Fruit fly (Drosophila melanogaster) whole organism, embryonic: ENCODE measurements around the gene yps.

ENCODE experiments used
- Awh ChIP-seq: fragments of 200-800 bp; sonication (Bioruptor generic); IDR thresholded peaks from 2 replicates; pipeline ENCODE4, ENCODE4 v1.3.6; 2022; ENCODE audit warnings: missing biosample characterization, missing genetic modification characterization
- Blimp-1 ChIP-seq: fragments of 200-800 bp; sonication (Bioruptor generic); optimal IDR thresholded peaks from 3 replicates; lab custom pipeline; 2018; ENCODE audit warnings: missing biosample characterization, missing genetic modification characterization, mild to moderate bottlenecking, moderate library complexity, missing genetic modification reagents
- CG12071 ChIP-seq: fragments of 200-800 bp; sonication (Bioruptor generic); optimal IDR thresholded peaks from 3 replicates; lab custom pipeline; 2018; ENCODE audit warnings: missing biosample characterization, mild to moderate bottlenecking, missing genetic modification characterization
- CG1233 ChIP-seq: fragments of 200-800 bp; sonication (Bioruptor generic); optimal IDR thresholded peaks from 4 replicates; lab custom pipeline; 2018; ENCODE audit warnings: missing biosample characterization, mild to moderate bottlenecking, missing genetic modification characterization
- CG13894 ChIP-seq: fragments of 200-800 bp; sonication (Bioruptor generic); optimal IDR thresholded peaks from 3 replicates; lab custom pipeline; 2018; ENCODE audit warnings: missing biosample characterization, mild to moderate bottlenecking, missing genetic modification characterization, moderate library complexity
- CG14667 ChIP-seq: fragments of 200-800 bp; sonication (Bioruptor generic); IDR thresholded peaks from 2 replicates; pipeline ENCODE4 v1.3.6; 2022; ENCODE audit warnings: missing biosample characterization, missing genetic modification characterization
- CG15073 ChIP-seq: fragments of 200-800 bp; sonication (Bioruptor generic); optimal IDR thresholded peaks from 2 replicates; lab custom pipeline; 2016; ENCODE audit warnings: missing biosample characterization, missing genetic modification characterization
- CG1529 ChIP-seq: fragments of 200-800 bp; sonication (Bioruptor generic); optimal IDR thresholded peaks from 3 replicates; lab custom pipeline; 2018; ENCODE audit warnings: missing biosample characterization, missing genetic modification characterization
- CG16813 ChIP-seq: fragments of 200-800 bp; sonication (Bioruptor generic); IDR thresholded peaks from 3 replicates; pipeline ENCODE4 v1.3.6; 2022; ENCODE audit warnings: missing biosample characterization, missing genetic modification characterization; ENCODE audit not compliant: partially characterized antibody
- CG30403 ChIP-seq: fragments of 200-800 bp; sonication (Bioruptor generic); optimal IDR thresholded peaks from 3 replicates; lab custom pipeline; 2016; ENCODE audit warnings: missing biosample characterization, missing genetic modification characterization
- CG34422 ChIP-seq: fragments of 200-800 bp; sonication (Bioruptor generic); IDR thresholded peaks from 3 replicates; pipeline ENCODE4 v1.3.6; 2022; ENCODE audit warnings: missing biosample characterization, missing genetic modification characterization
- CG42726 ChIP-seq: fragments of 200-800 bp; sonication (Bioruptor generic); IDR thresholded peaks from 2 replicates; pipeline ENCODE4 v1.3.6; 2022; ENCODE audit warnings: missing biosample characterization, missing genetic modification characterization; ENCODE audit not compliant: partially characterized antibody
- CG4707 ChIP-seq: fragments of 200-800 bp; sonication (Bioruptor generic); optimal IDR thresholded peaks from 2 replicates; lab custom pipeline; 2018; ENCODE audit warnings: missing biosample characterization, mild to moderate bottlenecking, missing genetic modification characterization, moderate library complexity
- CG9727 ChIP-seq: fragments of 200-800 bp; sonication (Bioruptor generic); optimal IDR thresholded peaks from 3 replicates; lab custom pipeline; 2017; ENCODE audit warnings: missing biosample characterization, mild to moderate bottlenecking, missing genetic modification characterization
- CTCF ChIP-seq: fragments of 200-800 bp; sonication (Bioruptor generic); optimal IDR thresholded peaks from 2 replicates; lab custom pipeline; 2017; ENCODE audit warnings: missing biosample characterization, mild to moderate bottlenecking, missing genetic modification characterization, moderate library complexity
- D ChIP-seq, 2 experiments: fragments of 200-800 bp in 1 of 2; fragments of >200 bp in 1 of 2; sonication (Bioruptor generic) in 1 of 2; optimal IDR thresholded peaks; 2 replicates in 1 of 2; 3 replicates in 1 of 2; lab custom pipeline; 2017; ENCODE audit warnings: mild to moderate bottlenecking in 1 of 2, missing biosample characterization in 1 of 2, missing genetic modification characterization in 1 of 2, missing genetic modification reagents in 1 of 2
- Dfd ChIP-seq, 2 experiments: fragments of >200 bp; optimal IDR thresholded peaks; 2 replicates each; lab custom pipeline; 2017; ENCODE audit warnings: missing biosample characterization in 2 of 2, missing genetic modification characterization in 2 of 2
- Fer3 ChIP-seq: fragments of 200-800 bp; sonication (Bioruptor generic); optimal IDR thresholded peaks from 2 replicates; lab custom pipeline; 2018; ENCODE audit warnings: missing biosample characterization, mild to moderate bottlenecking, missing genetic modification characterization, moderate library complexity
- HHEX ChIP-seq: fragments of 200-800 bp; sonication (Bioruptor generic); optimal IDR thresholded peaks from 3 replicates; lab custom pipeline; 2017; ENCODE audit warnings: missing biosample characterization, mild to moderate bottlenecking, missing genetic modification characterization, missing genetic modification reagents
- HLH54F ChIP-seq: fragments of 200-800 bp; sonication (Bioruptor generic); optimal IDR thresholded peaks from 3 replicates; lab custom pipeline; 2016; ENCODE audit warnings: missing biosample characterization, missing genetic modification characterization
- HmgD ChIP-seq: fragments of 200-800 bp; sonication (Bioruptor generic); optimal IDR thresholded peaks from 3 replicates; lab custom pipeline; 2016; ENCODE audit warnings: missing biosample characterization, missing genetic modification characterization
- Hsf ChIP-seq: fragments of 200-800 bp; sonication (Bioruptor generic); optimal IDR thresholded peaks from 3 replicates; lab custom pipeline; 2016; ENCODE audit warnings: missing biosample characterization, missing genetic modification characterization
- Mes4 ChIP-seq: fragments of 200-800 bp; sonication (Bioruptor generic); optimal IDR thresholded peaks from 2 replicates; lab custom pipeline; 2016; ENCODE audit warnings: missing biosample characterization, missing genetic modification characterization
- NC2α ChIP-seq: fragments of 200-800 bp; sonication (Bioruptor generic); optimal IDR thresholded peaks from 2 replicates; lab custom pipeline; 2016; ENCODE audit warnings: missing biosample characterization, missing genetic modification characterization
- Nf-YA ChIP-seq: fragments of 200-800 bp; sonication (Bioruptor generic); IDR thresholded peaks from 2 replicates; pipeline ENCODE4 v1.3.6; 2022; ENCODE audit warnings: missing biosample characterization, missing genetic modification characterization
- Nf-YB ChIP-seq: fragments of 200-800 bp; sonication (Bioruptor generic); optimal IDR thresholded peaks from 3 replicates; lab custom pipeline; 2019; ENCODE audit warnings: missing biosample characterization, mild to moderate bottlenecking, missing genetic modification characterization, moderate library complexity
- Nf-YC ChIP-seq: fragments of 200-800 bp; optimal IDR thresholded peaks from 3 replicates; lab custom pipeline; 2019; ENCODE audit warnings: missing biosample characterization, mild to moderate bottlenecking, missing genetic modification characterization, moderate library complexity
- Optix ChIP-seq: fragments of 200-800 bp; sonication (Bioruptor generic); IDR thresholded peaks from 3 replicates; pipeline ENCODE4 v1.3.6; 2022; ENCODE audit warnings: missing biosample characterization, missing genetic modification characterization
- Xbp1 ChIP-seq: fragments of 200-800 bp; sonication (Bioruptor generic); optimal IDR thresholded peaks from 3 replicates; lab custom pipeline; 2016; ENCODE audit warnings: missing biosample characterization, mild to moderate bottlenecking, missing genetic modification characterization
- abd-A ChIP-seq: fragments of 200-800 bp; sonication (Bioruptor generic); optimal IDR thresholded peaks from 3 replicates; lab custom pipeline; 2019; ENCODE audit warnings: missing biosample characterization, mild to moderate bottlenecking, missing genetic modification characterization, moderate library complexity
- ato ChIP-seq: fragments of 200-800 bp; sonication (Bioruptor generic); IDR thresholded peaks from 2 replicates; pipeline ENCODE4 v1.3.6; 2022; ENCODE audit warnings: missing biosample characterization, missing genetic modification characterization; ENCODE audit not compliant: partially characterized antibody
- az2 ChIP-seq: fragments of 200-800 bp; sonication (Bioruptor generic); optimal IDR thresholded peaks from 3 replicates; lab custom pipeline; 2016; ENCODE audit warnings: missing biosample characterization, missing genetic modification characterization
- br ChIP-seq: fragments of >200 bp; optimal IDR thresholded peaks from 2 replicates; lab custom pipeline; 2017
- btn ChIP-seq: fragments of 200-800 bp; sonication (Bioruptor generic); optimal IDR thresholded peaks from 2 replicates; lab custom pipeline; 2016; ENCODE audit warnings: missing biosample characterization, missing genetic modification characterization
- cad ChIP-seq: fragments of >200 bp; optimal IDR thresholded peaks from 2 replicates; lab custom pipeline; 2017; ENCODE audit warnings: missing biosample characterization, missing genetic modification characterization
- ems ChIP-seq: fragments of 200-800 bp; sonication (Bioruptor generic); optimal IDR thresholded peaks from 3 replicates; lab custom pipeline; 2016; ENCODE audit warnings: missing biosample characterization, missing genetic modification characterization
- ham ChIP-seq: fragments of 200-800 bp; sonication (Bioruptor generic); IDR thresholded peaks from 2 replicates; pipeline ENCODE4 v1.3.6; 2022; ENCODE audit warnings: missing biosample characterization, missing genetic modification characterization
- jing ChIP-seq: fragments of 200-800 bp; sonication (Bioruptor generic); optimal IDR thresholded peaks from 2 replicates; lab custom pipeline; 2018; ENCODE audit warnings: missing biosample characterization, mild to moderate bottlenecking, missing genetic modification characterization
- knrl ChIP-seq: fragments of 200-800 bp; sonication (Bioruptor generic); IDR thresholded peaks from 3 replicates; pipeline ENCODE4 v1.3.6; 2022; ENCODE audit warnings: missing biosample characterization, missing genetic modification characterization; ENCODE audit not compliant: partially characterized antibody
- lmd ChIP-seq: fragments of 200-800 bp; sonication (Bioruptor generic); IDR thresholded peaks from 2 replicates; pipeline ENCODE4 v1.3.6; 2022; ENCODE audit warnings: missing biosample characterization, missing genetic modification characterization
- lola ChIP-seq, 3 experiments: fragments of >200 bp in 2 of 3; fragments of 200-800 bp in 1 of 3; sonication (Bioruptor generic) in 1 of 3; optimal IDR thresholded peaks; 2 replicates each; lab custom pipeline; 2017 to 2019; ENCODE audit warnings: missing biosample characterization in 3 of 3, missing genetic modification characterization in 3 of 3, mild to moderate bottlenecking in 1 of 3, moderate library complexity in 1 of 3
- oc ChIP-seq: fragments of 200-800 bp; sonication (Bioruptor generic); optimal IDR thresholded peaks from 2 replicates; lab custom pipeline; 2018; ENCODE audit warnings: missing biosample characterization, mild to moderate bottlenecking, missing genetic modification characterization, moderate library complexity
- odd ChIP-seq: fragments of 200-800 bp; sonication (Bioruptor generic); optimal IDR thresholded peaks from 2 replicates; lab custom pipeline; 2017; ENCODE audit warnings: missing biosample characterization, mild to moderate bottlenecking, missing genetic modification characterization
- pita ChIP-seq: fragments of 200-800 bp; sonication (Bioruptor generic); optimal IDR thresholded peaks from 2 replicates; lab custom pipeline; 2017; ENCODE audit warnings: missing biosample characterization, mild to moderate bottlenecking, missing genetic modification characterization
- pnt ChIP-seq: fragments of 200-800 bp; sonication (Bioruptor generic); optimal IDR thresholded peaks from 3 replicates; lab custom pipeline; 2016; ENCODE audit warnings: missing biosample characterization, missing genetic modification characterization
- psq ChIP-seq: fragments of 200-800 bp; sonication (Bioruptor generic); optimal IDR thresholded peaks from 2 replicates; lab custom pipeline; 2017; ENCODE audit warnings: missing biosample characterization, missing genetic modification characterization
- ranshi ChIP-seq: fragments of 200-800 bp; sonication (Bioruptor generic); IDR thresholded peaks from 2 replicates; pipeline ENCODE4 v1.3.6; 2022; ENCODE audit warnings: missing biosample characterization, missing genetic modification characterization
- salm ChIP-seq: fragments of 200-800 bp; sonication (Bioruptor generic); optimal IDR thresholded peaks from 2 replicates; lab custom pipeline; 2018; ENCODE audit warnings: missing biosample characterization, mild to moderate bottlenecking, missing genetic modification characterization
- usp ChIP-seq: fragments of >200 bp; optimal IDR thresholded peaks from 2 replicates; lab custom pipeline; 2017; ENCODE audit warnings: missing biosample characterization, missing genetic modification characterization
- vfl ChIP-seq: fragments of 200-800 bp; sonication (Bioruptor generic); optimal IDR thresholded peaks from 2 replicates; lab custom pipeline; 2016; ENCODE audit warnings: missing biosample characterization, missing genetic modification characterization

yps gene

DNA sequence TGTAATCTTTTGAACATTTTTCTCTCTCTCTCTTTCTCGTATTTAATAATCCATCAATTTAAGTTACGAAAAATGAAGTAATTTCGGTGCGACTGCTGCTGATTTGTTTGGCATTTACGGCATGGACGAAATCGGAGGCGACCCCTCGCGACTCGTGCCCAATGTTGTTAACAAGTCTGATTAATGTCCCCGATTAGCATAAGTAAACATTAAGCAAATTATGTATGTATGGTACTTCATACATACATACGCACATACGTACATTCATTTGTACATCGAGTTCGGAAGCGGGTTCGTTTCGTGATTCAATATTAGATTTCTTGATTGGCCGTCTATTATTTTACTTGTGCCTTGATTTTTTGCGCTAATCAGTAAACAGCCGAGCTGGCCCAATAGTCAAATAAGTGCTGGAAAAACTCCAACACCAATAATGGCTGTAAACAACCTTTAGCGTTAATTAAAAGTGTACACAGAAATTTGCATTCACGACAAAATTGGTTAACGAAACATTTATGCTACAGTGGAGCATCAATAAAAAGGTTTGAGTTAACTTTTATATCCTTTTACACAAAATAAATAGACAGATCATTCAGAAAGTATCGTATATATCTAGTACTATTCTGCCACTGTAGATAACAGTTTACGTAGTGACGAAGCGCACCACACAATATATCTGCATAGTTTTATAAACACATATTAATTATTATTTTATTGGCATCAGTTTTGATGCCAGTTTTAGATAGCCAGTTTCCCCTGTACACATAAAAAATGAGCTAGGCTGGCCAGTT lies 33.9 kb downstream of the yps start (continued):
- TF ChIP-seq Mes4 (GFP tag; lab: Kevin White, UChicago) (no peak), Blimp-1 (GFP tag; lab: Kevin White, UChicago) (no peak), lmd (peak; percentile 78), ems (GFP tag; lab: Kevin White, UChicago) (peak; percentile 51), jing (GFP tag; lab: Kevin White, UChicago) (peak; percentile 35), CG4707 (no peak), br (lab: Kevin White, UChicago) (no peak), D (optimal IDR thresholded peaks at IDR 0.05; lab: Kevin White, UChicago) (no peak), D (GFP tag; optimal IDR thresholded peaks at IDR 0.05; lab: Kevin White, UChicago) (no peak), Hsf (GFP tag; lab: Kevin White, UChicago) (peak; percentile 50), lola (GFP tag; optimal IDR thresholded peaks at IDR 0.05; lab: Kevin White, UChicago) (no peak), HHEX (GFP tag; lab: Kevin White, UChicago) (peak; percentile 65), ham (GFP tag; lab: Robert Waterston, UW) (no peak), CG42726 (GFP tag; lab: Robert Waterston, UW) (no peak), cad (GFP tag; lab: Kevin White, UChicago) (no peak), odd (GFP tag; lab: Kevin White, UChicago) (peak; percentile 53), CTCF (peak; percentile 22), CG13894 (tag; lab: Kevin White, UChicago) (peak; percentile 38), CG12071 (peak; percentile 32), az2 (GFP tag; lab: Kevin White, UChicago) (peak; percentile 54), CG1529 (GFP tag; lab: Kevin White, UChicago) (peak; percentile 12), Nf-YB (peak; percentile 24), Nf-YC (peak; percentile 60), CG30403 (peak; percentile 68), CG1233 (GFP tag; lab: Kevin White, UChicago) (peak; percentile 43), HmgD (GFP tag; lab: Kevin White, UChicago) (no peak), salm (no peak), CG16813 (GFP tag; lab: Robert Waterston, UW) (no peak), Optix (no peak), NC2α (GFP tag; lab: Kevin White, UChicago) (no peak), HLH54F (no peak), Fer3 (tag; lab: Kevin White, UChicago) (peak; percentile 71), Dfd (GFP tag; optimal IDR thresholded peaks at IDR 0.05; lab: Kevin White, UChicago) (no peak), oc (tag; lab: Kevin White, UChicago) (no peak), Awh (GFP tag; lab: Robert Waterston, UW) (no peak), usp (GFP tag; lab: Kevin White, UChicago) (no peak), ato (GFP tag; lab: Robert Waterston, UW) (no peak), abd-A (tag; lab: Kevin White, UChicago) (peak; percentile 9), vfl (GFP tag; lab: Kevin White, UChicago) (no peak), CG34422 (GFP tag; lab: Robert Waterston, UW) (peak; percentile 73; the same call in 2 of the 3 replicates), Nf-YA (GFP tag; lab: Robert Waterston, UW) (no peak), pita (GFP tag; lab: Kevin White, UChicago) (no peak), CG15073 (GFP tag; lab: Kevin White, UChicago) (no peak), knrl (no peak), CG9727 (GFP tag; lab: Kevin White, UChicago) (peak; percentile 57), btn (no peak), Xbp1 (GFP tag; lab: Kevin White, UChicago) (peak; percentile 66), ranshi (GFP tag; lab: Robert Waterston, UW) (no peak; the same call in 1 of the 2 replicates), psq (GFP tag; lab: Kevin White, UChicago) (no peak), CG14667 (GFP tag; lab: Robert Waterston, UW) (peak; percentile 45; the same call in 1 of the 2 replicates), pnt (GFP tag; lab: Kevin White, UChicago) (no peak)
